Fruit fly (Drosophila melanogaster) whole organism, embryonic: ENCODE measurements around the gene CG3014.

Experiments
- Abd-B ChIP-seq: fragments of 200-800 bp; sonication (Bioruptor generic); optimal IDR thresholded peaks from 2 replicates; lab custom pipeline; 2018; ENCODE audit warnings: missing biosample characterization, mild to moderate bottlenecking, missing genetic modification characterization, moderate library complexity
- Atf3 ChIP-seq: fragments of 200-800 bp; sonication (Bioruptor generic); optimal IDR thresholded peaks from 3 replicates; lab custom pipeline; 2016; ENCODE audit warnings: missing biosample characterization, missing genetic modification characterization
- CG10267 ChIP-seq: fragments of 200-800 bp; sonication (Bioruptor generic); optimal IDR thresholded peaks from 2 replicates; lab custom pipeline; 2018; ENCODE audit warnings: missing biosample characterization, mild to moderate bottlenecking, missing genetic modification characterization, moderate library complexity
- CG11456 ChIP-seq: fragments of 200-800 bp; sonication (Bioruptor generic); IDR thresholded peaks from 3 replicates; pipeline ENCODE4 v1.3.6; 2022; ENCODE audit warnings: missing biosample characterization, missing genetic modification characterization
- CG11504 ChIP-seq: fragments of 200-800 bp; sonication (Bioruptor generic); optimal IDR thresholded peaks from 3 replicates; lab custom pipeline; 2019; ENCODE audit warnings: missing biosample characterization, mild to moderate bottlenecking, missing genetic modification characterization, moderate library complexity
- CG14965 ChIP-seq: fragments of 200-800 bp; sonication (Bioruptor generic); optimal IDR thresholded peaks from 2 replicates; lab custom pipeline; 2016; ENCODE audit warnings: missing biosample characterization, missing genetic modification characterization, borderline replicate concordance
- CG15514 ChIP-seq: fragments of 200-800 bp; sonication (Bioruptor generic); optimal IDR thresholded peaks from 3 replicates; lab custom pipeline; 2017; ENCODE audit warnings: missing biosample characterization, missing genetic modification characterization, mild to moderate bottlenecking, moderate library complexity, missing genetic modification reagents
- CG18599 ChIP-seq: fragments of 200-800 bp; sonication (Bioruptor generic); optimal IDR thresholded peaks from 3 replicates; lab custom pipeline; 2017; ENCODE audit warnings: missing biosample characterization, missing genetic modification characterization, mild to moderate bottlenecking, moderate library complexity, missing genetic modification reagents
- CG2678 ChIP-seq: fragments of 200-800 bp; sonication (Bioruptor generic); optimal IDR thresholded peaks from 3 replicates; lab custom pipeline; 2019; ENCODE audit warnings: missing biosample characterization, mild to moderate bottlenecking, missing genetic modification characterization, moderate library complexity
- CG2875 ChIP-seq: fragments of 200-800 bp; sonication (Bioruptor generic); optimal IDR thresholded peaks from 2 replicates; lab custom pipeline; 2017; ENCODE audit warnings: missing biosample characterization, mild to moderate bottlenecking, missing genetic modification characterization, missing genetic modification reagents
- CG30431 ChIP-seq: fragments of 200-800 bp; sonication (Bioruptor generic); optimal IDR thresholded peaks from 2 replicates; lab custom pipeline; 2017; ENCODE audit warnings: missing biosample characterization, missing genetic modification characterization
- CG3163 ChIP-seq: fragments of 200-800 bp; sonication (Bioruptor generic); optimal IDR thresholded peaks from 3 replicates; lab custom pipeline; 2016; ENCODE audit warnings: missing biosample characterization, missing genetic modification characterization
- CG33213 ChIP-seq: fragments of 200-800 bp; sonication (Bioruptor generic); optimal IDR thresholded peaks from 3 replicates; lab custom pipeline; 2016; ENCODE audit warnings: missing biosample characterization, missing genetic modification characterization
- CG4707 ChIP-seq: fragments of 200-800 bp; sonication (Bioruptor generic); optimal IDR thresholded peaks from 2 replicates; lab custom pipeline; 2018; ENCODE audit warnings: missing biosample characterization, mild to moderate bottlenecking, missing genetic modification characterization, moderate library complexity
- CG4820 ChIP-seq: fragments of 200-800 bp; sonication (Bioruptor generic); optimal IDR thresholded peaks from 3 replicates; lab custom pipeline; 2016; ENCODE audit warnings: missing biosample characterization, missing genetic modification characterization
- CG7271 ChIP-seq: fragments of 200-800 bp; sonication (Bioruptor generic); optimal IDR thresholded peaks from 2 replicates; lab custom pipeline; 2018; ENCODE audit warnings: missing biosample characterization, mild to moderate bottlenecking, missing genetic modification characterization, moderate library complexity
- CG9437 ChIP-seq: fragments of 200-800 bp; sonication (Bioruptor generic); optimal IDR thresholded peaks from 2 replicates; lab custom pipeline; 2018; ENCODE audit warnings: missing biosample characterization, mild to moderate bottlenecking, missing genetic modification characterization
- E2f1 ChIP-seq: fragments of 200-800 bp; sonication (Bioruptor generic); IDR thresholded peaks from 2 replicates; pipeline ENCODE4 v1.3.6; 2022; ENCODE audit warnings: missing biosample characterization, missing genetic modification characterization
- ERR ChIP-seq: fragments of 200-800 bp; sonication (Bioruptor generic); optimal IDR thresholded peaks from 2 replicates; lab custom pipeline; 2016; ENCODE audit warnings: missing biosample characterization, missing genetic modification characterization
- Ets65A ChIP-seq: fragments of 200-800 bp; sonication (Bioruptor generic); peaks from one replicate; lab custom pipeline; 2016; ENCODE audit warnings: missing biosample characterization, missing genetic modification characterization
- Hey ChIP-seq: fragments of 200-800 bp; sonication (Bioruptor generic); optimal IDR thresholded peaks from 3 replicates; lab custom pipeline; 2018; ENCODE audit warnings: missing biosample characterization, mild to moderate bottlenecking, missing genetic modification characterization
- Hsf ChIP-seq: fragments of 200-800 bp; sonication (Bioruptor generic); optimal IDR thresholded peaks from 3 replicates; lab custom pipeline; 2016; ENCODE audit warnings: missing biosample characterization, missing genetic modification characterization
- Lpt ChIP-seq: fragments of >200 bp; optimal IDR thresholded peaks from 2 replicates; lab custom pipeline; 2018; ENCODE audit warnings: missing biosample characterization, missing genetic modification characterization
- MESR4 ChIP-seq: fragments of 200-800 bp; sonication (Bioruptor generic); optimal IDR thresholded peaks from 2 replicates; lab custom pipeline; 2018; ENCODE audit warnings: missing biosample characterization, mild to moderate bottlenecking, missing genetic modification characterization, moderate library complexity
- Med ChIP-seq: fragments of 200-800 bp; sonication (Bioruptor generic); peaks from one replicate; lab custom pipeline; 2016; ENCODE audit warnings: missing biosample characterization, missing genetic modification characterization, mild to moderate bottlenecking, inconsistent platforms, moderate library complexity
- Nf-YA ChIP-seq: fragments of 200-800 bp; sonication (Bioruptor generic); IDR thresholded peaks from 2 replicates; pipeline ENCODE4 v1.3.6; 2022; ENCODE audit warnings: missing biosample characterization, missing genetic modification characterization
- Nf-YC ChIP-seq: fragments of 200-800 bp; optimal IDR thresholded peaks from 3 replicates; lab custom pipeline; 2019; ENCODE audit warnings: missing biosample characterization, mild to moderate bottlenecking, missing genetic modification characterization, moderate library complexity
- Rfx ChIP-seq: fragments of 200-800 bp; sonication (Bioruptor generic); IDR thresholded peaks from 2 replicates; pipeline ENCODE4 v1.3.6; 2022; ENCODE audit warnings: missing biosample characterization, missing genetic modification characterization
- Sox100B ChIP-seq: fragments of 200-800 bp; sonication (Bioruptor generic); optimal IDR thresholded peaks from 3 replicates; lab custom pipeline; 2018; ENCODE audit warnings: missing biosample characterization, mild to moderate bottlenecking, missing genetic modification characterization
- abd-A ChIP-seq: fragments of 200-800 bp; sonication (Bioruptor generic); optimal IDR thresholded peaks from 3 replicates; lab custom pipeline; 2019; ENCODE audit warnings: missing biosample characterization, mild to moderate bottlenecking, missing genetic modification characterization, moderate library complexity
- ac ChIP-seq: fragments of 200-800 bp; sonication (Bioruptor generic); optimal IDR thresholded peaks from 3 replicates; lab custom pipeline; 2017; ENCODE audit warnings: missing biosample characterization, mild to moderate bottlenecking, missing genetic modification characterization
- ara ChIP-seq: fragments of 200-800 bp; sonication (Bioruptor generic); IDR thresholded peaks from 2 replicates; pipeline ENCODE4 v1.3.6; 2022; ENCODE audit warnings: missing biosample characterization, missing genetic modification characterization
- bbx ChIP-seq: fragments of 200-800 bp; sonication (Bioruptor generic); IDR thresholded peaks from 2 replicates; pipeline ENCODE4 v1.3.6; 2022; ENCODE audit warnings: missing biosample characterization, missing genetic modification characterization; ENCODE audit not compliant: partially characterized antibody
- cato ChIP-seq: fragments of 200-800 bp; sonication (Bioruptor generic); optimal IDR thresholded peaks from 2 replicates; lab custom pipeline; 2016; ENCODE audit warnings: missing biosample characterization, missing genetic modification characterization, borderline replicate concordance
- croc ChIP-seq: fragments of 200-800 bp; sonication (Bioruptor generic); conservative IDR thresholded peaks from 3 replicates; pipeline ENCODE4 v1.3.6; 2022; ENCODE audit warnings: missing biosample characterization, missing genetic modification characterization
- en ChIP-seq: fragments of 200-800 bp; sonication (Bioruptor generic); optimal IDR thresholded peaks from 2 replicates; lab custom pipeline; 2016; ENCODE audit warnings: missing biosample characterization, missing genetic modification characterization
- eve ChIP-seq, 2 experiments: fragments of >200 bp; optimal IDR thresholded peaks; 2 replicates each; lab custom pipeline; 2017; ENCODE audit warnings: missing biosample characterization in 2 of 2, missing genetic modification characterization in 2 of 2
- fd102C ChIP-seq: fragments of 200-800 bp; sonication (Bioruptor generic); optimal IDR thresholded peaks from 2 replicates; lab custom pipeline; 2018; ENCODE audit warnings: missing biosample characterization, mild to moderate bottlenecking, missing genetic modification characterization, moderate library complexity
- ftz-f1 ChIP-seq: fragments of 200-800 bp; sonication (Bioruptor generic); optimal IDR thresholded peaks from 2 replicates; lab custom pipeline; 2016; ENCODE audit warnings: missing biosample characterization, missing genetic modification characterization
- ken ChIP-seq: fragments of 200-800 bp; sonication (Bioruptor generic); IDR thresholded peaks from 3 replicates; pipeline ENCODE4 v1.3.6; 2022; ENCODE audit warnings: missing biosample characterization, missing genetic modification characterization
- maf-S ChIP-seq: fragments of 200-800 bp; sonication (Bioruptor generic); optimal IDR thresholded peaks from 2 replicates; lab custom pipeline; 2016; ENCODE audit warnings: missing biosample characterization, missing genetic modification characterization
- mirr ChIP-seq: fragments of 200-800 bp; sonication (Bioruptor generic); optimal IDR thresholded peaks from 3 replicates; lab custom pipeline; 2018; ENCODE audit warnings: missing biosample characterization, mild to moderate bottlenecking, missing genetic modification characterization
- nerfin-1 ChIP-seq: fragments of 200-800 bp; sonication (Bioruptor generic); optimal IDR thresholded peaks from 3 replicates; lab custom pipeline; 2019; ENCODE audit warnings: missing biosample characterization, mild to moderate bottlenecking, missing genetic modification characterization, moderate library complexity
- org-1 ChIP-seq: fragments of 200-800 bp; sonication (Bioruptor generic); optimal IDR thresholded peaks from 2 replicates; lab custom pipeline; 2017; ENCODE audit warnings: missing biosample characterization, missing genetic modification characterization
- pnt ChIP-seq: fragments of 200-800 bp; sonication (Bioruptor generic); optimal IDR thresholded peaks from 3 replicates; lab custom pipeline; 2016; ENCODE audit warnings: missing biosample characterization, missing genetic modification characterization
- slp2 ChIP-seq: fragments of 200-800 bp; sonication (Bioruptor generic); optimal IDR thresholded peaks from 2 replicates; lab custom pipeline; 2016; ENCODE audit warnings: missing biosample characterization, missing genetic modification characterization
- sna ChIP-seq: fragments of 200-800 bp; sonication (Bioruptor generic); IDR thresholded peaks from 2 replicates; pipeline ENCODE4 v1.3.6; 2022; ENCODE audit warnings: missing biosample characterization, missing genetic modification characterization; ENCODE audit not compliant: partially characterized antibody
- ssp ChIP-seq: fragments of 200-800 bp; sonication (Bioruptor generic); IDR thresholded peaks from 2 replicates; pipeline ENCODE4 v1.3.6; 2022; ENCODE audit warnings: missing biosample characterization, missing genetic modification characterization
- stc ChIP-seq: fragments of 200-800 bp; sonication (Bioruptor generic); IDR thresholded peaks from 2 replicates; pipeline ENCODE4 v1.3.6; 2022; ENCODE audit warnings: missing biosample characterization, missing genetic modification characterization
- tap ChIP-seq: fragments of 200-800 bp; optimal IDR thresholded peaks from 3 replicates; lab custom pipeline; 2019; ENCODE audit warnings: missing biosample characterization, mild to moderate bottlenecking, missing genetic modification characterization, moderate library complexity
- tin ChIP-seq: fragments of 200-800 bp; sonication (Bioruptor generic); optimal IDR thresholded peaks from 3 replicates; lab custom pipeline; 2016; ENCODE audit warnings: missing biosample characterization, missing genetic modification characterization
- wdn ChIP-seq: fragments of 200-800 bp; sonication (Bioruptor generic); IDR thresholded peaks from 2 replicates; pipeline ENCODE4 v1.3.6; 2022; ENCODE audit warnings: missing biosample characterization, missing genetic modification characterization

CG3014 gene

DNA sequence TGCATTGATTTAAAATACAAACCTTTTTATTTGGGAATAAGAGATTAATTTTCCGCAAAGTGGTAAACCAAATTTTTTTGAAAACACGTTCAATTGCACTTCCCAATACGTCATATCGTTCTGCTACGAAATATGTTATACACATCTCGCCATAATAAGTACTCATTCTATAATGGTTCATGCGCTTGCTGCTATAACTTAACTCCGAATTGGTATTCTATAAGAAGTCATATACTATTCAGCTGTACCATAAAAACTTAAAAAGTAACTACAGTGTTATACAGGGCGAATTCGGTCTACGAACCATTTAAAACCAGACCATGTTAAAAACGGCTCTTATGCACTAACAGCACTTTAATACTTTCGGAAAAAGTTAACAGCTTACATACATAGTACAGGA is 23.0 kb downstream of the CG3014 start (continued):
- TF ChIP-seq mirr (GFP tag; lab: Kevin White, UChicago) (no peak), cato (GFP tag; lab: Kevin White, UChicago) (no peak), CG4707 (GFP tag; lab: Kevin White, UChicago) (peak; percentile 79), pnt (GFP tag; lab: Kevin White, UChicago) (no peak), CG18599 (GFP tag; lab: Kevin White, UChicago) (no peak), CG33213 (GFP tag; lab: Kevin White, UChicago) (no peak), wdn (GFP tag; lab: Robert Waterston, UW) (no peak), Hey (tag; lab: Kevin White, UChicago) (no peak), Atf3 (GFP tag; lab: Kevin White, UChicago) (no peak), CG11504 (no peak), ac (no peak), Med (GFP tag; lab: Kevin White, UChicago) (no peak), MESR4 (GFP tag; lab: Kevin White, UChicago) (no peak), nerfin-1 (tag; lab: Kevin White, UChicago) (no peak), tin (GFP tag; lab: Kevin White, UChicago) (no peak), Nf-YC (tag; lab: Kevin White, UChicago) (no peak), CG3163 (no peak), croc (no peak), Sox100B (GFP tag; lab: Kevin White, UChicago) (peak; percentile 37), CG14965 (GFP tag; lab: Kevin White, UChicago) (no peak), ftz-f1 (GFP tag; lab: Kevin White, UChicago) (no peak), ERR (GFP tag; lab: Kevin White, UChicago) (no peak), en (no peak), abd-A (tag; lab: Kevin White, UChicago) (no peak), maf-S (GFP tag; lab: Kevin White, UChicago) (no peak), Ets65A (no peak), sna (no peak), CG9437 (GFP tag; lab: Kevin White, UChicago) (peak; percentile 78), Nf-YA (GFP tag; lab: Robert Waterston, UW) (no peak), Rfx (GFP tag; lab: Robert Waterston, UW) (no peak), CG11456 (GFP tag; lab: Robert Waterston, UW) (no peak), fd102C (GFP tag; lab: Kevin White, UChicago) (peak; percentile 20), CG30431 (GFP tag; lab: Kevin White, UChicago) (no peak), CG2875 (GFP tag; lab: Kevin White, UChicago) (peak; percentile 61), CG7271 (tag; lab: Kevin White, UChicago) (peak; percentile 81), ssp (GFP tag; lab: Robert Waterston, UW) (no peak), CG10267 (tag; lab: Kevin White, UChicago) (no peak), ara (no peak), CG4820 (peak; percentile 26), E2f1 (no peak), CG2678 (tag; lab: Kevin White, UChicago) (no peak), stc (GFP tag; lab: Robert Waterston, UW) (0 out of 2 replicates have a peak, but pooled peaks have one; percentile 35), slp2 (GFP tag; lab: Kevin White, UChicago) (no peak), org-1 (GFP tag; lab: Kevin White, UChicago) (no peak), bbx (no peak), Hsf (GFP tag; lab: Kevin White, UChicago) (no peak), Lpt (no peak), CG15514 (GFP tag; lab: Kevin White, UChicago) (peak; percentile 2), Abd-B (GFP tag; lab: Kevin White, UChicago) (no peak), tap (tag; lab: Kevin White, UChicago) (peak; percentile 19), ken (GFP tag; lab: Robert Waterston, UW) (no peak), eve (GFP tag; optimal IDR thresholded peaks at IDR 0.05; lab: Kevin White, UChicago) (peak in 1 of 2 experiments; percentile 55)
